Worm (Caenorhabditis elegans): Measurements from ENCODE around the gene H03A11.2.

H03A11.2 gene

DNA sequence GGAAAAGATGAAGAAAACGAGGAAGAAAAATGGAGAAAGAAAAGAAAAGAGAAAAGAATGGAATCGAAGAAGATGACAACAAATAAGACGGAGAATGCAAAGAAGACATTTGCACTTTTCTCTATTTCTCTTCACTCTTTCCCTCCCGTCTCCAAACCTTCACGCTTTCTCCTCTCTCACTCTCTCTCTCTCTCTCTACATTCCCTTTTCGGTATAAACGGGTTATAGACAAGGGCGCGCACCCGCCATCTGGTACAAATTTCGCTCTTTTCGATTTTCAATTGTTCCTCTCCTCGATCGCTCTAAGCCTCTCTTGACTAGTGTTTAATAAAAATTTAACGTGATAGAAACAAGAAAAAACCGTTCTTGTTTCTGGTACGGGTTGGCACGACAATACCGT, 46.3 kb upstream of the H03A11.2 start:
- TF ChIP-seq ceh-28 (tag; optimal IDR thresholded peaks at IDR 0.05) (peak; percentile 26), elt-1 (tag; optimal IDR thresholded peaks at IDR 0.05) (peak; percentile 79), skn-1 (tag; optimal IDR thresholded peaks at IDR 0.05) (peak; percentile 72), ZK546.5 (tag; optimal IDR thresholded peaks at IDR 0.05) (no peak), lin-15B (tag; optimal IDR thresholded peaks at IDR 0.05) (peak; percentile 24), nhr-67 (tag; optimal IDR thresholded peaks at IDR 0.05) (no peak), ztf-4 (tag; optimal IDR thresholded peaks at IDR 0.05) (no peak), egl-27 (tag; optimal IDR thresholded peaks at IDR 0.05) (peak; percentile 72), pha-4 (tag; optimal IDR thresholded peaks at IDR 0.05) (peak; percentile 67), nhr-43 (tag; optimal IDR thresholded peaks at IDR 0.05; ENCODE audit: poor library complexity, severe bottlenecking) (peak; percentile 91), fkh-2 (tag; optimal IDR thresholded peaks at IDR 0.05) (no peak), eor-1 (tag; optimal IDR thresholded peaks at IDR 0.05) (no peak), nhr-12 (tag; optimal IDR thresholded peaks at IDR 0.05) (no peak), tbx-2 (tag; optimal IDR thresholded peaks at IDR 0.05) (peak; percentile 46), aly-2 (tag; optimal IDR thresholded peaks at IDR 0.05) (no peak), daf-12 (tag; optimal IDR thresholded peaks at IDR 0.05) (no peak), mdl-1 (tag; optimal IDR thresholded peaks at IDR 0.05) (peak; percentile 49), ceh-16 (tag; optimal IDR thresholded peaks at IDR 0.05) (no peak), lin-39 (tag; optimal IDR thresholded peaks at IDR 0.05) (peak; percentile 29), nhr-28 (tag; optimal IDR thresholded peaks at IDR 0.05) (no peak), fos-1 (tag; optimal IDR thresholded peaks at IDR 0.05) (no peak), unc-62 (GFP tag; optimal IDR thresholded peaks at IDR 0.05) (peak; percentile 34), lsy-12 (tag; optimal IDR thresholded peaks at IDR 0.05) (peak; percentile 22), nhr-77 (tag; optimal IDR thresholded peaks at IDR 0.05) (no peak), sea-2 (GFP tag; optimal IDR thresholded peaks at IDR 0.05) (peak; percentile 71), unc-39 (tag; optimal IDR thresholded peaks at IDR 0.05) (no peak), jun-1 (tag; optimal IDR thresholded peaks at IDR 0.05) (peak; percentile 32), ama-1 (optimal IDR thresholded peaks at IDR 0.05) (no peak), nhr-25 (tag; optimal IDR thresholded peaks at IDR 0.05) (peak; percentile 95), elt-3 (tag; optimal IDR thresholded peaks at IDR 0.05) (peak in 1 of 3 experiments; percentile 39), R02D3.7 (tag; optimal IDR thresholded peaks at IDR 0.05) (peak; percentile 21), egl-5 (tag; optimal IDR thresholded peaks at IDR 0.05) (no peak), zag-1 (tag; optimal IDR thresholded peaks at IDR 0.05) (no peak), nhr-23 (tag; optimal IDR thresholded peaks at IDR 0.05) (peak; percentile 95), elt-2 (tag; optimal IDR thresholded peaks at IDR 0.05) (peak; percentile 32), ceh-9 (tag; optimal IDR thresholded peaks at IDR 0.05) (peak; percentile 45), nhr-11 (tag; optimal IDR thresholded peaks at IDR 0.05) (peak; percentile 35), nfya-1 (tag; optimal IDR thresholded peaks at IDR 0.05; ENCODE audit: insufficient read depth) (peak; percentile 85), hmg-11 (tag; optimal IDR thresholded peaks at IDR 0.05) (peak; percentile 71), ztf-11 (tag; optimal IDR thresholded peaks at IDR 0.05) (no peak), nhr-237 (tag; optimal IDR thresholded peaks at IDR 0.05) (no peak), fkh-10 (GFP tag; optimal IDR thresholded peaks at IDR 0.05) (peak; percentile 53), snpc-4 (tag; optimal IDR thresholded peaks at IDR 0.05) (peak; percentile 63), mml-1 (tag; optimal IDR thresholded peaks at IDR 0.05) (no peak), pqm-1 (tag; optimal IDR thresholded peaks at IDR 0.05) (no peak), ceh-82 (tag; optimal IDR thresholded peaks at IDR 0.05) (no peak), nhr-76 (tag; optimal IDR thresholded peaks at IDR 0.05) (no peak)

DNA sequence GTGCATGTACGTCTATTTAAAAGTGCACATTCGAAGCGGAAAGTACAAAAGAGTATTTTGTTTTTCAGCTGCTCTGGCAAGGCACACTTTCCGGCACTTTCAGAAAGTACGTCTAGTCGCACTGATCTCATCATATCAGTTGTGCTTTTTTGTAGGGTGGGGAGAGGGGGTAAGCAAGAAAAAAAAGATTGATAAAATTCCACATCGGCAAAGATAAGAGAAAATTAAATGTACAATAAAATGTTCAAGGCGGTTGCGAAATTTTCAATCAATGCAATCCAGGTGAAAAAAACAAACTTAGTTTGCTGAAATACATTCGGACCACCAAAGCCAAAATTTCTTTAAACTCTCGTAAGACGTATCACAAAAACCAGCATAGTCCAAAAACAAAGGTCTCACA, 45.8 kb upstream of the H03A11.2 start:
- peak; percentile 81 for TF ChIP-seq elt-2 (tag; optimal IDR thresholded peaks at IDR 0.05)
- TF ChIP-seq pqm-1 (tag; optimal IDR thresholded peaks at IDR 0.05), result peak; percentile 60
- no peak for TF ChIP-seq daf-12 (tag; optimal IDR thresholded peaks at IDR 0.05)
- no peak for TF ChIP-seq lin-15B (tag; optimal IDR thresholded peaks at IDR 0.05)
